Fruit fly (Drosophila melanogaster) whole organism, wandering third instar larva: ENCODE data around the gene COX7AL.

ENCODE experiments used
- Abd-B ChIP-seq: fragments of >200 bp; optimal IDR thresholded peaks from 2 replicates; lab custom pipeline; 2017; ENCODE audit warnings: missing biosample characterization, missing genetic modification characterization
- CrebA ChIP-seq: fragments of 200-800 bp; sonication (Bioruptor generic); optimal IDR thresholded peaks from 2 replicates; lab custom pipeline; 2016; ENCODE audit warnings: missing biosample characterization, mild to moderate bottlenecking, missing genetic modification characterization, borderline replicate concordance
- Dfd ChIP-seq: fragments of >200 bp; optimal IDR thresholded peaks from 2 replicates; lab custom pipeline; 2017; ENCODE audit warnings: missing biosample characterization, missing genetic modification characterization
- Dif ChIP-seq: fragments of 200-275, 200-300 bp; sonication (Bioruptor generic); optimal IDR thresholded peaks from 2 replicates; lab custom pipeline; 2018; ENCODE audit warnings: missing biosample characterization, missing genetic modification characterization; ENCODE audit not compliant: partially characterized antibody
- GATAd ChIP-seq: sonication (Bioruptor generic); optimal IDR thresholded peaks from 2 replicates; lab custom pipeline; 2016; ENCODE audit warnings: missing biosample characterization, missing genetic modification characterization
- HLH106 ChIP-seq: fragments of 200-800 bp; optimal IDR thresholded peaks from 3 replicates; lab custom pipeline; 2019; ENCODE audit warnings: missing biosample characterization, mild to moderate bottlenecking, missing genetic modification characterization, moderate library complexity
- Hnf4 ChIP-seq: fragments of 200-800 bp; sonication (Bioruptor generic); optimal IDR thresholded peaks from 2 replicates; lab custom pipeline; 2016; ENCODE audit warnings: missing biosample characterization, mild to moderate bottlenecking, missing genetic modification characterization
- Hr78 ChIP-seq: fragments of >200 bp; optimal IDR thresholded peaks from 2 replicates; lab custom pipeline; 2017; ENCODE audit warnings: missing biosample characterization, missing genetic modification characterization
- Hr83 ChIP-seq: fragments of 200-300 bp; sonication (Bioruptor generic); optimal IDR thresholded peaks from 2 replicates; lab custom pipeline; 2016; ENCODE audit warnings: missing biosample characterization, mild to moderate bottlenecking, missing genetic modification characterization, moderate library complexity; ENCODE audit not compliant: poor library complexity, severe bottlenecking
- Jra ChIP-seq: sonication (Bioruptor generic); optimal IDR thresholded peaks from 2 replicates; lab custom pipeline; 2016; ENCODE audit warnings: missing biosample characterization, missing genetic modification characterization
- Mio ChIP-seq: sonication (Bioruptor generic); optimal IDR thresholded peaks from 2 replicates; lab custom pipeline; 2016; ENCODE audit warnings: missing biosample characterization, missing genetic modification characterization
- Myc ChIP-seq: fragments of >200 bp; optimal IDR thresholded peaks from 2 replicates; lab custom pipeline; 2017
- N ChIP-seq: fragments of >200 bp; optimal IDR thresholded peaks from 2 replicates; lab custom pipeline; 2018; ENCODE audit warnings: missing biosample characterization, missing external identifiers, missing genetic modification characterization
- OdsH ChIP-seq: fragments of 200-800 bp; sonication (Bioruptor generic); optimal IDR thresholded peaks from 2 replicates; lab custom pipeline; 2016; ENCODE audit warnings: missing biosample characterization, mild to moderate bottlenecking, missing genetic modification characterization
- Rel ChIP-seq, 2 experiments: fragments of 200-800 bp; sonication (Bioruptor generic) in 1 of 2; optimal IDR thresholded peaks; 2 replicates in 1 of 2; 3 replicates in 1 of 2; lab custom pipeline; 2016 to 2019; ENCODE audit warnings: mild to moderate bottlenecking in 2 of 2, missing biosample characterization in 2 of 2, missing genetic modification characterization in 2 of 2, moderate library complexity in 1 of 2
- Sp1 ChIP-seq: fragments of 200-800 bp; sonication (Bioruptor generic); optimal IDR thresholded peaks from 3 replicates; lab custom pipeline; 2019; ENCODE audit warnings: missing biosample characterization, mild to moderate bottlenecking, missing genetic modification characterization, moderate library complexity
- Vsx2 ChIP-seq: fragments of 200-300, 225-300 bp; sonication (Bioruptor generic); optimal IDR thresholded peaks from 2 replicates; lab custom pipeline; 2018; ENCODE audit warnings: missing biosample characterization, missing genetic modification characterization; ENCODE audit not compliant: partially characterized antibody
- br ChIP-seq: fragments of 200-800 bp; sonication (Bioruptor generic); optimal IDR thresholded peaks from 2 replicates; lab custom pipeline; 2016; ENCODE audit warnings: missing biosample characterization, missing genetic modification characterization
- brk ChIP-seq: fragments of 200-800 bp; sonication (Bioruptor generic); optimal IDR thresholded peaks from 2 replicates; lab custom pipeline; 2016; ENCODE audit warnings: missing biosample characterization, mild to moderate bottlenecking, missing genetic modification characterization
- dl ChIP-seq, 2 experiments: fragments of 175-275, 200-275 bp in 1 of 2; fragments of 200-275 bp in 1 of 2; sonication (Bioruptor generic); optimal IDR thresholded peaks; lab custom pipeline; 2018; ENCODE audit warnings: mild to moderate bottlenecking in 2 of 2, missing biosample characterization in 2 of 2, missing genetic modification characterization in 2 of 2, moderate library complexity in 2 of 2; ENCODE audit not compliant: partially characterized antibody in 2 of 2, insufficient read depth in 1 of 2
- dmrt93B ChIP-seq: fragments of 200-800 bp; sonication (Bioruptor generic); optimal IDR thresholded peaks from 2 replicates; lab custom pipeline; 2018; ENCODE audit warnings: missing biosample characterization, mild to moderate bottlenecking, missing genetic modification characterization
- ey ChIP-seq: fragments of 200-800 bp; sonication (Bioruptor generic); optimal IDR thresholded peaks from 2 replicates; lab custom pipeline; 2016; ENCODE audit warnings: missing biosample characterization, missing genetic modification characterization
- foxo ChIP-seq, 2 experiments: fragments of 200-800 bp; sonication (Bioruptor generic); optimal IDR thresholded peaks; 2 replicates in 1 of 2; 3 replicates in 1 of 2; lab custom pipeline; 2016 to 2017; ENCODE audit warnings: missing biosample characterization in 2 of 2, missing genetic modification characterization in 2 of 2
- jim ChIP-seq: fragments of 175-275, 200-325 bp; sonication (Bioruptor generic); optimal IDR thresholded peaks from 2 replicates; lab custom pipeline; 2016; ENCODE audit warnings: missing biosample characterization, mild to moderate bottlenecking, missing genetic modification characterization
- pan ChIP-seq: fragments of >200 bp; optimal IDR thresholded peaks from 2 replicates; lab custom pipeline; 2017
- rgr ChIP-seq: fragments of 200-800 bp; sonication (Bioruptor generic); optimal IDR thresholded peaks from 3 replicates; lab custom pipeline; 2016; ENCODE audit warnings: missing biosample characterization, mild to moderate bottlenecking, missing genetic modification characterization
- sage ChIP-seq: fragments of 200-800 bp; sonication (Bioruptor generic); optimal IDR thresholded peaks from 2 replicates; lab custom pipeline; 2016; ENCODE audit warnings: missing biosample characterization, mild to moderate bottlenecking, missing genetic modification characterization
- tai ChIP-seq: sonication (Bioruptor generic); optimal IDR thresholded peaks from 2 replicates; lab custom pipeline; 2016; ENCODE audit warnings: missing biosample characterization, missing genetic modification characterization

COX7AL gene

dm6 chr3R:8317215-8317614 lies 26.3 kb upstream of the COX7AL start, which contains the start of gene Ctr1B:
Gene Ctr1B (plus strand): TSS chr3R:8317612.
- TF ChIP-seq Hnf4 (no peak), foxo (GFP tag; optimal IDR thresholded peaks at IDR 0.05; lab: Kevin White, UChicago) (no peak), jim (GFP tag; lab: Kevin White, UChicago) (no peak), Mio (GFP tag; lab: Kevin White, UChicago) (no peak), N (GFP tag; lab: Kevin White, UChicago) (no peak), CrebA (no peak), br (GFP tag; lab: Kevin White, UChicago) (no peak), dl (GFP tag; optimal IDR thresholded peaks at IDR 0.05; lab: Kevin White, UChicago; ENCODE audit: insufficient read depth in 1 of 2, partially characterized antibody in 2 of 2) (peak in 1 of 2 experiments; percentile 9), Rel (GFP tag; optimal IDR thresholded peaks at IDR 0.05; lab: Kevin White, UChicago) (no peak), Rel (tag; optimal IDR thresholded peaks at IDR 0.05; lab: Kevin White, UChicago) (no peak), Abd-B (GFP tag; lab: Kevin White, UChicago) (no peak), dmrt93B (GFP tag; lab: Kevin White, UChicago) (no peak), Sp1 (no peak), Dif (GFP tag; lab: Kevin White, UChicago) (peak; percentile 13), Vsx2 (GFP tag; lab: Kevin White, UChicago) (peak; percentile 47), HLH106 (tag; lab: Kevin White, UChicago) (no peak), sage (GFP tag; lab: Kevin White, UChicago) (no peak), ey (no peak), brk (GFP tag; lab: Kevin White, UChicago) (no peak)
- TF ChIP-seq, all 38 proteins: peak for 3

DNA sequence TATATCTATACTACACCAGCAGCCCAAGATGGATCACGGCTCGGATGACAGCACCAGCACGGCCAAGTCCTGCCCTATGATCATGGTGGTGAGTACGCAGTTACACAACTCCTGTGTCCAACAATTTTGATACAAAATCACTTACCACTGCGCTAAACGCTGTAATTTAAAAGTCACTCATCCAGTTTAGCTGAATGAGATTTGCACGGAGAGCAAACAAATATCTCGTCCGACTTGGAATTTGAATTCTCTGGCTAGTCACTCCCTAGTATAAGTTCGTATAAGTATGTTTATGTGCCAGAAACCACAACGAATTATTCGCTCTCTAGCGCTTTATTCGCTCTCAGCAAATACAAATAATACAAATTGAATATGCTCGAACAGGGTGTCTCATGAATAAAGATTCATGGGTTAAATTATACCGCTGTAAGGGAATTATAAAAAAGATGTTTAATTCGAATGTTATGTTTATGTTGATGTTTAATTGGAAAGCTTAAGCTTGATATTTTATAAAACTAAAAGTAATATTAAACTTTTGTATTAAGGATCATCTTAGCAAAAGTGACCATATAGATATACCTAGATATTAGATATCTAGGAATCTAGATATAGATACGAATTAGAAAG lies 25.6 kb upstream of the COX7AL start:
- TF ChIP-seq OdsH (GFP tag; lab: Kevin White, UChicago) = no peak
- no peak for TF ChIP-seq Vsx2 (GFP tag; lab: Kevin White, UChicago)
- TF ChIP-seq CrebA = no peak
- no peak for TF ChIP-seq Hr83 (GFP tag; lab: Kevin White, UChicago)
- no peak for TF ChIP-seq Mio (GFP tag; lab: Kevin White, UChicago)
- no peak for TF ChIP-seq Jra (GFP tag; lab: Kevin White, UChicago)
- TF ChIP-seq Abd-B (GFP tag; lab: Kevin White, UChicago) = no peak
- no peak for TF ChIP-seq Rel (GFP tag; optimal IDR thresholded peaks at IDR 0.05; lab: Kevin White, UChicago)
- TF ChIP-seq Rel (tag; optimal IDR thresholded peaks at IDR 0.05; lab: Kevin White, UChicago) = peak; percentile 57
- no peak for TF ChIP-seq Hnf4
- peak in 1 of 2 experiments; percentile 5 for TF ChIP-seq foxo (GFP tag; optimal IDR thresholded peaks at IDR 0.05; lab: Kevin White, UChicago)
- no peak for TF ChIP-seq tai (GFP tag; lab: Kevin White, UChicago)

DNA sequence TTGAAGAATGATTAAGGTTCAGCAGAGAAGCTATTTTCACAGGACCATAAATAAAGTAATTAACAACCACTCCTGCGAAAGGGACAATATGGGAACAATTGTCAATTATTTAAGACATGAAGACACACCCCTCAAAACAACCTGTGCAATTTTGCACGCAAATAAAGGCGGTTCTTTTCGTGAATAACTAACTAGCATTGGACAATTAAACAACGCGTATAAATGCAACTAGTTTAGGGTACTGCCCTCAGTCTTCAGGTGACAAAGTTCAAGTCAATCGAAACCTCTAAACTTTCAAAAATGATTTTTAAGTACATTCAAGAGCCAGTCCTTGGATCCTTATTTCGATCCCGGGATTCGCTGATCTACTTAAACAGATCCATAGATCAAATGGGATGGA lies 22.0 kb upstream of the COX7AL start, which contains the start of gene Or85a:
Gene Or85a, plus strand, starts transcription at position 301 of the 400 bp plus-strand sequence.
- TF ChIP-seq Dfd (GFP tag; lab: Kevin White, UChicago) = no peak
- TF ChIP-seq CrebA = no peak

DNA sequence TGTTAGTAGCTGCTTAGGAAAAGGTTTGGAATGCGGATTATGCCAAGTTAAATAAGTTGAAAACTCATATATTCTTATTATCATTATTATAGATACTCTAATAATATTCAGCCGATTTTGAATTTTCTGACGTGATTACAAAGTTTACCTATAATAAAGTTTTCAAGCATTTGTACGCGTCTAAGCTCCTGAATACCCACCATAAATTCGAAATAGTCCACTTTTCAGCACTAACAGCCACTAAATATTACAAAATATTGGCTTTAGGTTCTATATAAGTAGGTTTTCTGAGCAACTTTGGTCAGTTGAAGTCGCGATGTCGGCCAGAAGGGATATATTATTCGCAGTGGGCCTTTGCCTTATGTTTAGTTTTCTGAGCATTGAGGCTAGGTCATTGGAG lies 19.5 kb upstream of the COX7AL start, which contains the start of gene CG7443:
Gene CG7443, plus strand, starts transcription at position 301 of the 400 bp plus-strand sequence.
- no peak for TF ChIP-seq Myc
- no peak for TF ChIP-seq rgr
- no peak for TF ChIP-seq Hr78 (GFP tag; lab: Kevin White, UChicago)
- TF ChIP-seq pan (lab: Kevin White, UChicago) = no peak
- TF ChIP-seq GATAd (GFP tag; lab: Kevin White, UChicago) = no peak
- TF ChIP-seq dl (GFP tag; optimal IDR thresholded peaks at IDR 0.05; lab: Kevin White, UChicago; ENCODE audit: insufficient read depth in 1 of 2, partially characterized antibody in 2 of 2) = no peak
- no peak for TF ChIP-seq HLH106 (tag; lab: Kevin White, UChicago)
- no peak for TF ChIP-seq Dfd (GFP tag; lab: Kevin White, UChicago)
- no peak for TF ChIP-seq Vsx2 (GFP tag; lab: Kevin White, UChicago)
- TF ChIP-seq dmrt93B (GFP tag; lab: Kevin White, UChicago) = no peak
- TF ChIP-seq, all 38 proteins: peak for 0

dm6 chr3R:8326884-8327283 lies 16.6 kb upstream of the COX7AL start:
- no peak for TF ChIP-seq GATAd (GFP tag; lab: Kevin White, UChicago)
- TF ChIP-seq, all 38 proteins: peak for 0
